Worm (Caenorhabditis elegans): Measurements from ENCODE around the gene K09E9.3.

K09E9.3 gene

ce11 chrX:15647276-15647675 lies 33.7 kb upstream of the K09E9.3 start, which contains the start of gene F59D12.5:
TSS of gene F59D12.5 (minus strand) at chrX:15647369.
- no peak for TF ChIP-seq ets-7 (tag; optimal IDR thresholded peaks at IDR 0.05)
- TF ChIP-seq tbx-11 (GFP tag; IDR thresholded peaks at IDR 0.05), result no peak
- TF ChIP-seq sea-1 (GFP tag; conservative IDR thresholded peaks at IDR 0.05), result no peak
- TF ChIP-seq tbx-37 (GFP tag; conservative IDR thresholded peaks at IDR 0.05), result no peak
- no peak for TF ChIP-seq hnd-1 (tag; optimal IDR thresholded peaks at IDR 0.05)
- TF ChIP-seq B0310.2 (tag; optimal IDR thresholded peaks at IDR 0.05), result no peak
- TF ChIP-seq pes-1 (GFP tag; IDR thresholded peaks at IDR 0.05), result no peak
- no peak for TF ChIP-seq scrt-1 (GFP tag; IDR thresholded peaks at IDR 0.05)
- TF ChIP-seq aly-1 (tag; optimal IDR thresholded peaks at IDR 0.05), result no peak

- no peak for TF ChIP-seq sea-1 (GFP tag; conservative IDR thresholded peaks at IDR 0.05)
- no peak for TF ChIP-seq aly-1 (tag; optimal IDR thresholded peaks at IDR 0.05)
- TF ChIP-seq ets-7 (tag; optimal IDR thresholded peaks at IDR 0.05), result no peak
Measured at ce11 chrX:15642638-15643037, 29.0 kb upstream of the K09E9.3 start, which contains the start of gene H08J19.1. TSS of gene H08J19.1 (plus strand) at chrX:15642938.

- TF ChIP-seq pes-1 (GFP tag; IDR thresholded peaks at IDR 0.05), result no peak
- TF ChIP-seq flt-1 (GFP tag; IDR thresholded peaks at IDR 0.05), result no peak
- TF ChIP-seq scrt-1 (GFP tag; IDR thresholded peaks at IDR 0.05), result no peak
- TF ChIP-seq F13C5.2 (tag; optimal IDR thresholded peaks at IDR 0.05), result no peak
- no peak for TF ChIP-seq sea-1 (GFP tag; conservative IDR thresholded peaks at IDR 0.05)
- no peak for TF ChIP-seq B0310.2 (tag; optimal IDR thresholded peaks at IDR 0.05)
- no peak for TF ChIP-seq hmbx-1 (tag; optimal IDR thresholded peaks at IDR 0.05)
- TF ChIP-seq hnd-1 (tag; optimal IDR thresholded peaks at IDR 0.05), result no peak
Measured at ce11 chrX:15641380-15641779, 27.8 kb upstream of the K09E9.3 start.

- no peak for TF ChIP-seq F13C5.2 (tag; optimal IDR thresholded peaks at IDR 0.05)
- no peak for TF ChIP-seq aly-1 (tag; optimal IDR thresholded peaks at IDR 0.05)
- TF ChIP-seq ceh-13 (GFP tag; optimal IDR thresholded peaks at IDR 0.05), result no peak
- no peak for TF ChIP-seq ama-1 (optimal IDR thresholded peaks at IDR 0.05)
- TF ChIP-seq tbx-37 (GFP tag; conservative IDR thresholded peaks at IDR 0.05), result no peak
- TF ChIP-seq sea-1 (GFP tag; conservative IDR thresholded peaks at IDR 0.05), result no peak
- TF ChIP-seq ets-7 (tag; optimal IDR thresholded peaks at IDR 0.05), result no peak
- TF ChIP-seq ceh-36 (tag; optimal IDR thresholded peaks at IDR 0.05), result no peak
- no peak for TF ChIP-seq hmg-4 (GFP tag; optimal IDR thresholded peaks at IDR 0.05)
- no peak for TF ChIP-seq flt-1 (GFP tag; IDR thresholded peaks at IDR 0.05)
- TF ChIP-seq hnd-1 (tag; optimal IDR thresholded peaks at IDR 0.05), result no peak
- no peak for TF ChIP-seq tra-4 (tag; optimal IDR thresholded peaks at IDR 0.05)
- no peak for TF ChIP-seq pes-1 (GFP tag; IDR thresholded peaks at IDR 0.05)
- TF ChIP-seq B0310.2 (tag; optimal IDR thresholded peaks at IDR 0.05), result no peak
- TF ChIP-seq tbx-11 (GFP tag; IDR thresholded peaks at IDR 0.05), result no peak
Measured at ce11 chrX:15640603-15641002, 27.0 kb upstream of the K09E9.3 start, which contains the start of gene K09E9.7. TSS of gene K09E9.7 (plus strand) at chrX:15640903.

ce11 chrX:15633964-15634363 lies 20.4 kb upstream of the K09E9.3 start:
- TF ChIP-seq sea-1 (GFP tag; conservative IDR thresholded peaks at IDR 0.05) (no peak), hmbx-1 (tag; optimal IDR thresholded peaks at IDR 0.05) (no peak), ceh-36 (tag; optimal IDR thresholded peaks at IDR 0.05) (no peak), aly-1 (tag; optimal IDR thresholded peaks at IDR 0.05) (no peak), ceh-13 (GFP tag; optimal IDR thresholded peaks at IDR 0.05) (no peak), tra-4 (tag; optimal IDR thresholded peaks at IDR 0.05) (no peak), hnd-1 (tag; optimal IDR thresholded peaks at IDR 0.05) (no peak), hmg-4 (GFP tag; optimal IDR thresholded peaks at IDR 0.05) (no peak), tbx-11 (GFP tag; IDR thresholded peaks at IDR 0.05) (no peak), B0310.2 (tag; optimal IDR thresholded peaks at IDR 0.05) (no peak)

ce11 chrX:15630790-15631204 lies 17.2 kb upstream of the K09E9.3 start:
- no peak for TF ChIP-seq tbx-37 (GFP tag; conservative IDR thresholded peaks at IDR 0.05)
- TF ChIP-seq F13C5.2 (tag; optimal IDR thresholded peaks at IDR 0.05), result peak; percentile 19
- no peak for TF ChIP-seq sea-1 (GFP tag; conservative IDR thresholded peaks at IDR 0.05)
- no peak for TF ChIP-seq B0310.2 (tag; optimal IDR thresholded peaks at IDR 0.05)
- TF ChIP-seq ets-7 (tag; optimal IDR thresholded peaks at IDR 0.05), result no peak
- TF ChIP-seq ceh-13 (GFP tag; optimal IDR thresholded peaks at IDR 0.05), result no peak
- TF ChIP-seq aly-1 (tag; optimal IDR thresholded peaks at IDR 0.05), result no peak
- TF ChIP-seq ama-1 (optimal IDR thresholded peaks at IDR 0.05), result no peak

ce11 chrX:15630340-15630739 lies 16.7 kb upstream of the K09E9.3 start, which contains the start of gene K09E9.4:
TSS of gene K09E9.4 (minus strand) at chrX:15630440.
- TF ChIP-seq flt-1 (GFP tag; IDR thresholded peaks at IDR 0.05) (no peak), scrt-1 (GFP tag; IDR thresholded peaks at IDR 0.05) (no peak), hmg-4 (GFP tag; optimal IDR thresholded peaks at IDR 0.05) (no peak), sea-1 (GFP tag; conservative IDR thresholded peaks at IDR 0.05) (no peak), ama-1 (optimal IDR thresholded peaks at IDR 0.05) (no peak), hnd-1 (tag; optimal IDR thresholded peaks at IDR 0.05) (no peak), tbx-37 (GFP tag; conservative IDR thresholded peaks at IDR 0.05) (no peak), B0310.2 (tag; optimal IDR thresholded peaks at IDR 0.05) (no peak), ceh-13 (GFP tag; optimal IDR thresholded peaks at IDR 0.05) (no peak), aly-1 (tag; optimal IDR thresholded peaks at IDR 0.05) (no peak)

ce11 chrX:15629615-15630014 lies 16.0 kb upstream of the K09E9.3 start:
- TF ChIP-seq tbx-11 (GFP tag; IDR thresholded peaks at IDR 0.05) (no peak), ceh-13 (GFP tag; optimal IDR thresholded peaks at IDR 0.05) (no peak), tra-4 (tag; optimal IDR thresholded peaks at IDR 0.05) (no peak), pes-1 (GFP tag; IDR thresholded peaks at IDR 0.05) (no peak), hmbx-1 (tag; optimal IDR thresholded peaks at IDR 0.05) (no peak), sea-1 (GFP tag; conservative IDR thresholded peaks at IDR 0.05) (no peak), B0310.2 (tag; optimal IDR thresholded peaks at IDR 0.05) (no peak), tbx-37 (GFP tag; conservative IDR thresholded peaks at IDR 0.05) (no peak), flt-1 (GFP tag; IDR thresholded peaks at IDR 0.05) (no peak), F13C5.2 (tag; optimal IDR thresholded peaks at IDR 0.05) (no peak), hnd-1 (tag; optimal IDR thresholded peaks at IDR 0.05) (no peak), ets-7 (tag; optimal IDR thresholded peaks at IDR 0.05) (no peak), aly-1 (tag; optimal IDR thresholded peaks at IDR 0.05) (no peak), ceh-36 (tag; optimal IDR thresholded peaks at IDR 0.05) (no peak), ama-1 (optimal IDR thresholded peaks at IDR 0.05) (no peak), scrt-1 (GFP tag; IDR thresholded peaks at IDR 0.05) (no peak), hmg-4 (GFP tag; optimal IDR thresholded peaks at IDR 0.05) (no peak)
